Worm (Caenorhabditis elegans): ENCODE data around the gene srv-6.
A peak's percentile ranks its signal among the peaks of the same experiment; 100 is the strongest.

The srv-6 gene

DNA sequence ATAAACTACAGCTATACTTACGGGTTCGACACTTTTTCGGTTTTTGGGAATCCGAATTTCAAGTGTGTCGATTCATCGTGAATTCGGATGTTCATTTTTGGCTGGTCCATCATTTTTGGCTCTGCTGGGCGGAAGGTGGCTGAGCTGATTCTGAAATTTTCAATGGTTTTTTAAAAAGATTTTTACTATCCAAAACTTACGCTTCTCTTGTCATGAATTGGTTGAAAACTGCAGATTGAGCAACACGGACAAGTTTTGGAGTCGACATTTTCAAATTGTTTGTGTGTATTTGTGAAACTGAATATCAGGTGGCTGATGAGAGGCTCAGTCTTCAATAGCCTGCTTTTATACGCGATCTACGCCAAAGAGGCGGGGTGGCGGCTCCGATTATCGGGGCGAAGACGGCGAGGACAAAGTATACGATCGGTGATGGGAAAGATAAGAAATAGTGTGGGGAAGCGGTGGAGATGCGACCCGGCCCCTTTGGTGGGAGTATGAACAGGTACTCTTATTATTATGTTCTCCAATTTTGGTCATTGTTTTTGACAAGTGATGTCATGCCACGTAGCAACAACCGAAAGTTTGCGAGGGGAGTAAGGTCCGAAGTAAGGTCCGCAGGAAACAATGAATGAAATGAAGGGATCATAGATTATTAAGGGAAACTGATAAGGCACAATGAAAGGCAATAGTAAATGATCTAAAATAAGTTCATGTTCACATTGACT is 9.8 kb upstream of the srv-6 start, which contains the start of gene F48D6.4:
TSS of gene F48D6.4 (minus strand) at position 346 of the 725 bp plus-strand sequence.
- no peak for TF ChIP-seq nhr-12 (tag; optimal IDR thresholded peaks at IDR 0.05)
- no peak for TF ChIP-seq ztf-4 (tag; optimal IDR thresholded peaks at IDR 0.05)
- peak; percentile 81 for TF ChIP-seq ama-1 (optimal IDR thresholded peaks at IDR 0.05)
- peak; percentile 83 for TF ChIP-seq elt-2 (tag; optimal IDR thresholded peaks at IDR 0.05)
- TF ChIP-seq egl-27 (tag; optimal IDR thresholded peaks at IDR 0.05) = no peak
- no peak for TF ChIP-seq skn-1 (tag; optimal IDR thresholded peaks at IDR 0.05)
- no peak for TF ChIP-seq mml-1 (tag; optimal IDR thresholded peaks at IDR 0.05)
- no peak for TF ChIP-seq jun-1 (tag; optimal IDR thresholded peaks at IDR 0.05)

DNA sequence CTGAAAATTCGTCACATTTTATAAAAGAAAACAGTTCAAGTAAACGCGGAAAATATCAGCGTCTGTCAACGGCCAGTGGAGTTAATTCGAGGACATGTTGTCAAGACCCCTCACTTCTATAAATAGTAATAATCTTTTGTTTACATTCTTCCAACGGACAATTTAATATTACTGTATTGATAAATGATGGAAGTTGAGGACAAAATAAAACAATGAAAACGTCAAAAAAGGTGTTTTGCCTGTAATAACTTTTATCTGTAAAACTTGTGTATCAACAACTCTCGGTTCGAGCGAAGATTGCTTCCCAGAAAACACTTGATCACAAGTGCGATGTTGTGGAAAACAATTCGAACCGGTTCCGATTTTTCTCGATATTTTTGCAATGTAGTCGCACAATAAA is 8.4 kb upstream of the srv-6 start:
- TF ChIP-seq pha-4 (tag; optimal IDR thresholded peaks at IDR 0.05) (peak; percentile 90), elt-2 (tag; optimal IDR thresholded peaks at IDR 0.05) (peak; percentile 57), pqm-1 (tag; optimal IDR thresholded peaks at IDR 0.05) (peak; percentile 48), ztf-4 (tag; optimal IDR thresholded peaks at IDR 0.05) (no peak), elt-1 (tag; optimal IDR thresholded peaks at IDR 0.05) (no peak), nhr-25 (tag; optimal IDR thresholded peaks at IDR 0.05) (no peak)

DNA sequence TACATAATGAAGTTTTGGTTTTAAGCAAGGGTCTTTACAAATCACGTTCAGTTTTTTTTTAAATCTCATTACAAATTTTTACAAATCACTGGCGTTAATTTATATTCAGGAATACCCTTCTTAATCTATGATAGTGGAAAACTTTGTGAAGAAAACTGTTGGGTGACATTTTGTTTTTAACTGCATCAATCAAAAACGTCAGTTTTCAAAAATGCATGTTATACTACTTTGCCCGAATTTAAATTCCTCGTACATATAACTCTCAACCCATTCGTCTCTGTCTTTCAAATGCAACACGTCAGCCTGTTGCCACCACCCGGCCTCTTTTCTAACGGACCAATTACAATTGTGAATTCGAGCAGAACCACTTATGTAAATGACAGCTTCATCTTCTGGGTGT is 7.9 kb upstream of the srv-6 start, which contains the start of gene hlh-13:
TSS of gene hlh-13 (plus strand) at position 301 of the 400 bp plus-strand sequence.
- no peak for TF ChIP-seq fkh-2 (tag; optimal IDR thresholded peaks at IDR 0.05)
- TF ChIP-seq elt-3 (tag; optimal IDR thresholded peaks at IDR 0.05) = no peak
- no peak for TF ChIP-seq elt-1 (tag; optimal IDR thresholded peaks at IDR 0.05)
- TF ChIP-seq mml-1 (tag; optimal IDR thresholded peaks at IDR 0.05) = no peak
- no peak for TF ChIP-seq fos-1 (tag; optimal IDR thresholded peaks at IDR 0.05)
- no peak for TF ChIP-seq nhr-28 (tag; optimal IDR thresholded peaks at IDR 0.05)
- TF ChIP-seq ztf-11 (tag; optimal IDR thresholded peaks at IDR 0.05) = no peak
- TF ChIP-seq snpc-4 (tag; optimal IDR thresholded peaks at IDR 0.05) = no peak
- no peak for TF ChIP-seq lsy-12 (tag; optimal IDR thresholded peaks at IDR 0.05)
- TF ChIP-seq pqm-1 (tag; optimal IDR thresholded peaks at IDR 0.05) = no peak
- no peak for TF ChIP-seq daf-12 (tag; optimal IDR thresholded peaks at IDR 0.05)
- TF ChIP-seq lin-39 (tag; optimal IDR thresholded peaks at IDR 0.05) = no peak

DNA sequence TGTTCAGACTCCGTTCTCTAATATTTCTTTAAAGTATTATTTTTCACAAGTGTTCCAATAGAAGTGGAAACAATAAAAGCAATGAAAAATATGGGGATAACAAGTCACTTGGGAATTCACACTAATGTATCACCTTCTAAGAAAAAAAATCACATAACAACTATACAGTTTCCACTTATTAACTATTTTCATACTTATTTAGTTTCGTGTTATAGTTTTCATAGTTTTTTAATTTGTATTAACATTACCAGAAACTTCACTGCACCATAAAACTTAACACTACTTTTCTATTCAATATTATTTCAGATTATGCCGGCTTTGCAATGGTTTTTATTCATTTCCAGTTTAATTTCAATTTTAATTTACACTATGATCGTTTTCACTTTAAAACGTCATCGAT is 4.8 kb upstream of the srv-6 start, which contains the start of gene srv-5:
TSS of gene srv-5 (plus strand) at position 301 of the 400 bp plus-strand sequence.
- TF ChIP-seq egl-5 (tag; optimal IDR thresholded peaks at IDR 0.05) = no peak
- no peak for TF ChIP-seq ceh-82 (tag; optimal IDR thresholded peaks at IDR 0.05)
- TF ChIP-seq ZK546.5 (tag; optimal IDR thresholded peaks at IDR 0.05) = no peak
- no peak for TF ChIP-seq nhr-25 (tag; optimal IDR thresholded peaks at IDR 0.05)
- no peak for TF ChIP-seq sea-2 (GFP tag; optimal IDR thresholded peaks at IDR 0.05)
- TF ChIP-seq jun-1 (tag; optimal IDR thresholded peaks at IDR 0.05) = no peak
- no peak for TF ChIP-seq nhr-12 (tag; optimal IDR thresholded peaks at IDR 0.05)
- TF ChIP-seq nhr-77 (tag; optimal IDR thresholded peaks at IDR 0.05) = no peak
- no peak for TF ChIP-seq lsy-12 (tag; optimal IDR thresholded peaks at IDR 0.05)
- TF ChIP-seq aly-2 (tag; optimal IDR thresholded peaks at IDR 0.05) = no peak
- TF ChIP-seq pha-4 (tag; optimal IDR thresholded peaks at IDR 0.05) = no peak
- TF ChIP-seq ceh-28 (tag; optimal IDR thresholded peaks at IDR 0.05) = no peak
- no peak for TF ChIP-seq elt-2 (tag; optimal IDR thresholded peaks at IDR 0.05)
- no peak for TF ChIP-seq nhr-11 (tag; optimal IDR thresholded peaks at IDR 0.05)
- TF ChIP-seq zag-1 (tag; optimal IDR thresholded peaks at IDR 0.05) = no peak
- no peak for TF ChIP-seq ama-1 (optimal IDR thresholded peaks at IDR 0.05)
- no peak for TF ChIP-seq fkh-2 (tag; optimal IDR thresholded peaks at IDR 0.05)
- TF ChIP-seq elt-1 (tag; optimal IDR thresholded peaks at IDR 0.05) = no peak
- TF ChIP-seq nhr-43 (tag; optimal IDR thresholded peaks at IDR 0.05; ENCODE audit: poor library complexity, severe bottlenecking) = no peak
- no peak for TF ChIP-seq R02D3.7 (tag; optimal IDR thresholded peaks at IDR 0.05)

DNA sequence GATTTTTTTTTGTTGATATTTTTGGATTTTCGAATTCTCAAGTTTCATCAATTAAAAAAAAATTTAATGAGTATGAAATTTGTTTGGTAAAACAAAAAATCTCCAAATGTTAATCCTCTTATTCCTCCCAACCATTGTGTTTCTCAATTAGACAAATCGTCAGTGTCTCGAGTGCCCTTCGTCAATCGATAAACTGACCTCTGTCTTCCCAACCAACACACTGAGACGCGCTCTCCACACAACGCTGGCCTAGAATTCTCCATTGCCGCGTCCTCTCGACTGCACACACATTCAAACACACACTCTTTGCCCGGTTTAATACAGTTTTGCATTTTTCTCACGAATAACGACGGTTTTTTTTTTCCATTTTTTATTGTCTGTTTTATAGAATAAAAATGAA is 2.1 kb upstream of the srv-6 start, which contains the start of gene taf-11.1:
TSS of gene taf-11.1 (plus strand) at position 389 of the 400 bp plus-strand sequence.
- TF ChIP-seq lin-39 (tag; optimal IDR thresholded peaks at IDR 0.05) (peak; percentile 18), hmg-11 (tag; optimal IDR thresholded peaks at IDR 0.05) (peak; percentile 3), fkh-10 (GFP tag; optimal IDR thresholded peaks at IDR 0.05) (no peak), nhr-237 (tag; optimal IDR thresholded peaks at IDR 0.05) (no peak), nhr-25 (tag; optimal IDR thresholded peaks at IDR 0.05) (peak; percentile 71), nhr-23 (tag; optimal IDR thresholded peaks at IDR 0.05) (peak; percentile 41), nfya-1 (tag; optimal IDR thresholded peaks at IDR 0.05; ENCODE audit: insufficient read depth) (peak; percentile 45), zag-1 (tag; optimal IDR thresholded peaks at IDR 0.05) (no peak), ceh-28 (tag; optimal IDR thresholded peaks at IDR 0.05) (peak; percentile 72), pha-4 (tag; optimal IDR thresholded peaks at IDR 0.05) (peak; percentile 32), elt-1 (tag; optimal IDR thresholded peaks at IDR 0.05) (no peak)

Measured in whole organism, L3 larva.